Fruit fly (Drosophila melanogaster): ENCODE data around the gene Mettl14.

Mettl14 gene

dm6 chr2L:8302766-8303479, 5.3 kb upstream of the Mettl14 start, which contains the start of the genes wol and Scgalpha (continued):
- TF ChIP-seq Dip3 (GFP tag; optimal IDR thresholded peaks at IDR 0.05), result no peak
- TF ChIP-seq CG17385 (GFP tag; optimal IDR thresholded peaks at IDR 0.05), result no peak
- TF ChIP-seq insv (GFP tag; optimal IDR thresholded peaks at IDR 0.05), result peak in 1 of 2 experiments; percentile 60
- TF ChIP-seq CG1603 (tag; optimal IDR thresholded peaks at IDR 0.05), result peak; percentile 31
- no peak for TF ChIP-seq CG3065 (GFP tag; optimal IDR thresholded peaks at IDR 0.05)
- TF ChIP-seq sd (tag; optimal IDR thresholded peaks at IDR 0.05), result peak; percentile 97
- TF ChIP-seq hth (optimal IDR thresholded peaks at IDR 0.05), result no peak
- TF ChIP-seq zen2 (GFP tag; IDR thresholded peaks at IDR 0.05; ENCODE audit: partially characterized antibody), result peak; percentile 26; the same call in 2 of the 3 replicates
- no peak for TF ChIP-seq CG9727 (GFP tag; optimal IDR thresholded peaks at IDR 0.05)
- TF ChIP-seq Stat92E (GFP tag; optimal IDR thresholded peaks at IDR 0.05), result peak in 1 of 3 experiments; percentile 97
- peak; percentile 52 for TF ChIP-seq CG12659 (GFP tag; optimal IDR thresholded peaks at IDR 0.05)
- TF ChIP-seq seq (GFP tag; IDR thresholded peaks at IDR 0.05), result no peak
- no peak for TF ChIP-seq Vsx1 (GFP tag; optimal IDR thresholded peaks at IDR 0.05)
- no peak for TF ChIP-seq CG12744 (GFP tag; optimal IDR thresholded peaks at IDR 0.05)
- no peak for TF ChIP-seq lab (GFP tag; optimal IDR thresholded peaks at IDR 0.05)
- TF ChIP-seq Scr (GFP tag; IDR thresholded peaks at IDR 0.05; ENCODE audit: partially characterized antibody), result peak; percentile 60
- no peak for TF ChIP-seq CG18599 (GFP tag; optimal IDR thresholded peaks at IDR 0.05)
- no peak for TF ChIP-seq CG31365 (tag; optimal IDR thresholded peaks at IDR 0.05)
- TF ChIP-seq NC2β (GFP tag; optimal IDR thresholded peaks at IDR 0.05), result no peak
- no peak for TF ChIP-seq CG17802 (tag; optimal IDR thresholded peaks at IDR 0.05)
- TF ChIP-seq Hr78 (GFP tag; optimal IDR thresholded peaks at IDR 0.05), result no peak
- TF ChIP-seq Dref (GFP tag; IDR thresholded peaks at IDR 0.05), result peak; percentile 84
- TF ChIP-seq Doc3 (GFP tag; IDR thresholded peaks at IDR 0.05; ENCODE audit: partially characterized antibody), result peak; percentile 52; the same call in 2 of the 3 replicates
- no peak for TF ChIP-seq CG12299 (tag; optimal IDR thresholded peaks at IDR 0.05)
- peak; percentile 8 for TF ChIP-seq CG14710 (tag; optimal IDR thresholded peaks at IDR 0.05)
- peak; percentile 73 for TF ChIP-seq E2f2 (GFP tag; IDR thresholded peaks at IDR 0.05)
- TF ChIP-seq CkIIα-i1 (GFP tag; IDR thresholded peaks at IDR 0.05), result no peak
- TF ChIP-seq CG32767 (GFP tag; IDR thresholded peaks at IDR 0.05), result no peak
- TF ChIP-seq Gsc (GFP tag; IDR thresholded peaks at IDR 0.05), result no peak
- no peak for TF ChIP-seq dati (GFP tag; IDR thresholded peaks at IDR 0.05)
- no peak for TF ChIP-seq trem (tag; optimal IDR thresholded peaks at IDR 0.05)
- TF ChIP-seq row (GFP tag; IDR thresholded peaks at IDR 0.05), result peak; percentile 66
- no peak for TF ChIP-seq CG17361 (GFP tag; IDR thresholded peaks at IDR 0.05)
- TF ChIP-seq amos (GFP tag; IDR thresholded peaks at IDR 0.05; ENCODE audit: partially characterized antibody), result peak; percentile 66
- TF ChIP-seq Six4 (GFP tag; optimal IDR thresholded peaks at IDR 0.05), result no peak
- TF ChIP-seq CG6765 (GFP tag; optimal IDR thresholded peaks at IDR 0.05), result no peak
- peak; percentile 81 for TF ChIP-seq nerfin-1 (tag; optimal IDR thresholded peaks at IDR 0.05)
- TF ChIP-seq cad (GFP tag; optimal IDR thresholded peaks at IDR 0.05), result no peak
- TF ChIP-seq Dll (GFP tag; IDR thresholded peaks at IDR 0.05; ENCODE audit: partially characterized antibody), result peak; percentile 67; the same call in 1 of the 4 replicates
- no peak for TF ChIP-seq CG9876 (GFP tag; optimal IDR thresholded peaks at IDR 0.05)
- TF ChIP-seq knrl (GFP tag; IDR thresholded peaks at IDR 0.05; ENCODE audit: partially characterized antibody), result peak; percentile 53; the same call in 2 of the 3 replicates
- TF ChIP-seq CG6791 (GFP tag; IDR thresholded peaks at IDR 0.05; ENCODE audit: partially characterized antibody), result peak; percentile 50; the same call in 2 of the 3 replicates
- no peak for TF ChIP-seq CG1832 (GFP tag; optimal IDR thresholded peaks at IDR 0.05)
- TF ChIP-seq CG8388 (GFP tag; optimal IDR thresholded peaks at IDR 0.05), result no peak
- no peak for TF ChIP-seq CG33213 (GFP tag; optimal IDR thresholded peaks at IDR 0.05)
- 0 out of 2 replicates have a peak, but pooled peaks have one; percentile 8 for TF ChIP-seq CG4360 (GFP tag; IDR thresholded peaks at IDR 0.05)
- TF ChIP-seq inv (GFP tag; IDR thresholded peaks at IDR 0.05; ENCODE audit: partially characterized antibody), result peak; percentile 51
- TF ChIP-seq CG3847 (GFP tag; IDR thresholded peaks at IDR 0.05), result no peak
